Worm (Caenorhabditis elegans): Measurements from ENCODE around the gene F14H12.2.

DNA sequence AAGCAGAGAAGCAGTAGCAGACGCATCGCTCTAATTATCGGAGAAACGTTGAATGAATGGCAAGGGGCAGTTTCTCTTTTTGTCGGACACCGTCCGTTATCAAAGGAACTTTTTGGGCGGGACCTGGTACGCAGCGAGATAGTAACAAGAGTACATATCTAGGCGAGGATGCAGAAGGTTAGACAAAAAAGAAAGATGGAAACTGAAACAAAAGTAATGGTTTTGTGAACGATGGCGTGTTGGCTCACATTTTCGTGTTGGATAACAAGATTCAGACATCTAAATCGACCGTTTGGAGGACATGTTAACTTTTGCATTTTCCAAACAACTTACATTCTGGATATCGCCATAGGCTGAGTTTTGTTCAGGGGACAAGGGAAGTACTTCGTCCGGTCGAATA lies 7.2 kb downstream of the F14H12.2 start, which contains the start of gene F14H12.6:
- TF ChIP-seq pqm-1 (tag; optimal IDR thresholded peaks at IDR 0.05) = no peak
- TF ChIP-seq pag-3 (tag; optimal IDR thresholded peaks at IDR 0.05; ENCODE audit: borderline replicate concordance, insufficient read depth) = no peak
- TF ChIP-seq C34B4.2 (tag; optimal IDR thresholded peaks at IDR 0.05) = no peak
- TF ChIP-seq lin-13 (GFP tag; optimal IDR thresholded peaks at IDR 0.05) = no peak
- no peak for TF ChIP-seq nhr-71 (tag; optimal IDR thresholded peaks at IDR 0.05)
- no peak for TF ChIP-seq aly-2 (tag; optimal IDR thresholded peaks at IDR 0.05)
- TF ChIP-seq unc-62 (GFP tag; optimal IDR thresholded peaks at IDR 0.05) = no peak
- no peak for TF ChIP-seq ceh-82 (tag; optimal IDR thresholded peaks at IDR 0.05)
- TF ChIP-seq nhr-90 (tag; optimal IDR thresholded peaks at IDR 0.05; ENCODE audit: poor library complexity) = no peak
- TF ChIP-seq mab-9 (GFP tag; IDR thresholded peaks at IDR 0.05) = no peak
- no peak for TF ChIP-seq alr-1 (tag; optimal IDR thresholded peaks at IDR 0.05; ENCODE audit: borderline replicate concordance)
- no peak for TF ChIP-seq fos-1 (tag; optimal IDR thresholded peaks at IDR 0.05)

All from whole organism, L1 larva.